Worm (Caenorhabditis elegans) whole organism, mixed stage, embryonic: ENCODE measurements around the gene cbn-1.
A peak's percentile ranks its signal among the peaks of the same experiment; 100 is the strongest.

Experiments
- M03D4.4 ChIP-seq: sonication (generic microtip); optimal IDR thresholded peaks from 2 replicates; lab custom pipeline; 2017; ENCODE audit warnings: mild to moderate bottlenecking, missing genetic modification characterization, missing compliant biosample characterization
- bed-3 ChIP-seq: fragments of 200-800 bp; sonication (Bioruptor generic); optimal IDR thresholded peaks from 3 replicates; lab custom pipeline; 2018; ENCODE audit warnings: mild to moderate bottlenecking, missing genetic modification characterization, moderate library complexity, missing compliant biosample characterization
- blmp-1 ChIP-seq: fragments of 150-350 bp; optimal IDR thresholded peaks from 2 replicates; lab custom pipeline; 2014; ENCODE audit warnings: missing biosample characterization, missing genetic modification characterization
- ceh-39 ChIP-seq: fragments of 150-350 bp; optimal IDR thresholded peaks from 2 replicates; lab custom pipeline; 2014; ENCODE audit warnings: missing biosample characterization, missing genetic modification characterization
- ceh-43 ChIP-seq: fragments of 200-800 bp; sonication (Bioruptor generic); optimal IDR thresholded peaks from 2 replicates; lab custom pipeline; 2018; ENCODE audit warnings: mild to moderate bottlenecking, missing genetic modification characterization, moderate library complexity, missing compliant biosample characterization
- ceh-83 ChIP-seq: fragments of 200-800 bp; sonication (Bioruptor generic); optimal IDR thresholded peaks from 2 replicates; lab custom pipeline; 2018; ENCODE audit warnings: mild to moderate bottlenecking, missing genetic modification characterization, missing compliant biosample characterization
- ces-1 ChIP-seq: fragments of 150-350 bp; optimal IDR thresholded peaks from 2 replicates; lab custom pipeline; 2014; ENCODE audit warnings: missing biosample characterization, missing genetic modification reagents, missing genetic modification characterization
- cnd-1 ChIP-seq: fragments of 200-800 bp; sonication (Bioruptor generic); optimal IDR thresholded peaks from 2 replicates; lab custom pipeline; 2018; ENCODE audit warnings: mild to moderate bottlenecking, missing genetic modification characterization, missing compliant biosample characterization
- drap-1 ChIP-seq: fragments of 200-800 bp; sonication (Bioruptor generic); optimal IDR thresholded peaks from 3 replicates; lab custom pipeline; 2018; ENCODE audit warnings: mild to moderate bottlenecking, missing genetic modification characterization, missing compliant biosample characterization
- elt-1 ChIP-seq: sonication (generic microtip); optimal IDR thresholded peaks from 2 replicates; lab custom pipeline; 2017; ENCODE audit warnings: missing genetic modification characterization, mild to moderate bottlenecking, missing compliant biosample characterization, antibody characterized with exemption, moderate library complexity, borderline replicate concordance; ENCODE audit not compliant: insufficient read depth
- elt-3 ChIP-seq: fragments of 150-350 bp; optimal IDR thresholded peaks from 2 replicates; lab custom pipeline; 2014; ENCODE audit warnings: missing biosample characterization, missing genetic modification characterization
- flh-1 ChIP-seq: fragments of 200-800 bp; sonication (Bioruptor generic); optimal IDR thresholded peaks from 2 replicates; lab custom pipeline; 2018; ENCODE audit warnings: mild to moderate bottlenecking, missing genetic modification characterization, moderate library complexity, missing compliant biosample characterization
- ham-2 ChIP-seq: fragments of 200-800 bp; sonication (Bioruptor generic); optimal IDR thresholded peaks from 2 replicates; lab custom pipeline; 2018; ENCODE audit warnings: mild to moderate bottlenecking, missing genetic modification characterization, missing compliant biosample characterization
- hlh-1 ChIP-seq: fragments of 150-350 bp; optimal IDR thresholded peaks from 2 replicates; lab custom pipeline; 2014; ENCODE audit warnings: missing biosample characterization, missing genetic modification reagents, missing genetic modification characterization
- lin-13 ChIP-seq: fragments of 150-350 bp; optimal IDR thresholded peaks from 2 replicates; lab custom pipeline; 2014; ENCODE audit warnings: missing biosample characterization, missing genetic modification characterization
- lin-32 ChIP-seq: fragments of 200-800 bp; sonication (Bioruptor generic); optimal IDR thresholded peaks from 2 replicates; lab custom pipeline; 2018; ENCODE audit warnings: mild to moderate bottlenecking, missing genetic modification characterization, missing compliant biosample characterization
- lsy-2 ChIP-seq: fragments of 150-350 bp; optimal IDR thresholded peaks from 2 replicates; lab custom pipeline; 2014; ENCODE audit warnings: missing biosample characterization, missing genetic modification characterization
- mab-5 ChIP-seq: fragments of 150-350 bp; optimal IDR thresholded peaks from 2 replicates; lab custom pipeline; 2014; ENCODE audit warnings: missing biosample characterization, missing genetic modification characterization
- mep-1 ChIP-seq: fragments of 150-350 bp; optimal IDR thresholded peaks from 2 replicates; lab custom pipeline; 2017; ENCODE audit warnings: missing biosample characterization, missing genetic modification reagents, missing genetic modification characterization, inconsistent platforms
- mls-2 ChIP-seq: sonication (generic microtip); optimal IDR thresholded peaks from 2 replicates; lab custom pipeline; 2016; ENCODE audit warnings: mild to moderate bottlenecking, missing genetic modification characterization, moderate library complexity, missing compliant biosample characterization
- nhr-237 ChIP-seq: fragments of 150-350 bp; optimal IDR thresholded peaks from 2 replicates; lab custom pipeline; 2014; ENCODE audit warnings: missing biosample characterization, missing genetic modification characterization
- pha-4 ChIP-seq: fragments of 150-350 bp; optimal IDR thresholded peaks from 2 replicates; lab custom pipeline; 2018; ENCODE audit warnings: missing biosample characterization, missing genetic modification reagents, missing genetic modification characterization
- snpc-4 ChIP-seq: fragments of 150-350 bp; optimal IDR thresholded peaks from 2 replicates; lab custom pipeline; 2014; ENCODE audit warnings: missing biosample characterization, missing genetic modification characterization
- sptf-1 ChIP-seq: sonication (generic microtip); optimal IDR thresholded peaks from 2 replicates; lab custom pipeline; 2017; ENCODE audit warnings: mild to moderate bottlenecking, missing genetic modification characterization, moderate library complexity, missing compliant biosample characterization
- tbx-8 ChIP-seq: fragments of 200-800 bp; sonication (Bioruptor generic); optimal IDR thresholded peaks from 2 replicates; lab custom pipeline; 2018; ENCODE audit warnings: mild to moderate bottlenecking, missing genetic modification characterization, moderate library complexity, missing compliant biosample characterization
- unc-120 ChIP-seq: sonication (generic microtip); optimal IDR thresholded peaks from 2 replicates; lab custom pipeline; 2017; ENCODE audit warnings: missing genetic modification characterization, missing compliant biosample characterization; ENCODE audit not compliant: poor library complexity, severe bottlenecking
- unc-39 ChIP-seq: fragments of 150-350 bp; optimal IDR thresholded peaks from 2 replicates; lab custom pipeline; 2014; ENCODE audit warnings: missing biosample characterization, missing genetic modification characterization
- unc-62 ChIP-seq: fragments of 150-350 bp; optimal IDR thresholded peaks from 2 replicates; lab custom pipeline; 2014; ENCODE audit warnings: missing biosample characterization, missing genetic modification reagents, missing genetic modification characterization
- zip-8 ChIP-seq: fragments of 150-350 bp; optimal IDR thresholded peaks from 2 replicates; lab custom pipeline; 2014; ENCODE audit warnings: missing biosample characterization, missing genetic modification characterization

The cbn-1 gene

DNA sequence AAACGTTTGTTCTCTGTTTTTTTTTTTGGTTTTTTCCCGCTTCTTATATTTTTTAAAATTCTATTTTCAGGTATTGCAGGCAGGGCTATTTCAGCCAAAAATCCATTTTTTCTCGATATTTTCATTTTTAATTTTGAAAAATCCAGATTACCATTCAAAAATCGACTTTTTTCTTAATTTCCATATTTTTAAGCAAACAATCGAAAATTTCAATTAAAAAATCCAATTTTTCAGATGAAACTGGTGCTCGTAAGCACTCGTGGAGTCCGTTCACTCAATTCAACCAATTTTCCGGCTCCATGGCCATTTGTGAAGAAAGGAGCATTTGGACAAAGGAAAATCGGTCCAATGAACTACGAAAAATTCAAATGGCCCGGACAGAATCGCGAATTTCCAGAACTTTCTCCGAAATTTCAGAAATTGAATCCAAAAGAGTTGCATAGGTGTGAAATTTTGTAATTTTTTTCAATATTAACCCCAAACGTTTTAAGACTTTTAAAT is 43.6 kb downstream of the cbn-1 start, which contains the start of gene mrpl-41:
Gene mrpl-41 (plus strand): TSS at position 235 of the 501 bp plus-strand sequence.
- no peak for TF ChIP-seq mls-2
- no peak for TF ChIP-seq ces-1 (GFP tag; lab: Kevin White, UChicago)
- TF ChIP-seq nhr-237 (tag; lab: Kevin White, UChicago): no peak
- TF ChIP-seq unc-39: no peak
- no peak for TF ChIP-seq pha-4 (tag; lab: Kevin White, UChicago)

DNA sequence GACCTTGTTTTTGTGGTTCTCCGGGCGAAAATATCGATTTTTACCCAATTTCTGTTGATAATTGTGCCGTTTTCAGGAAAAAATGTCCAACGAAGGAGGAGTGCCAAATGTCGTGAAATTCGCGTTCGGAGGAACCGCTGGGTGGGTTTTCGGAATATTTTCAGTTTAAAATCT is 45.9 kb downstream of the cbn-1 start, which contains the start of gene misc-1:
Gene misc-1 (plus strand): TSS at position 75 of the 174 bp plus-strand sequence.
- no peak for TF ChIP-seq ceh-39
- TF ChIP-seq ham-2: no peak
- no peak for TF ChIP-seq hlh-1 (tag; lab: Kevin White, UChicago)
- TF ChIP-seq M03D4.4: no peak
- no peak for TF ChIP-seq cnd-1 (tag; lab: Kevin White, UChicago)
- TF ChIP-seq tbx-8 (GFP tag; lab: Kevin White, UChicago): no peak
- no peak for TF ChIP-seq pha-4 (tag; lab: Kevin White, UChicago)
- TF ChIP-seq blmp-1 (tag; lab: Kevin White, UChicago): no peak
- TF ChIP-seq nhr-237 (tag; lab: Kevin White, UChicago): no peak
- TF ChIP-seq unc-39: no peak
- TF ChIP-seq mls-2: no peak
- TF ChIP-seq ceh-43 (GFP tag; lab: Kevin White, UChicago): no peak
- no peak for TF ChIP-seq drap-1 (GFP tag; lab: Kevin White, UChicago)

- TF ChIP-seq lsy-2 (tag; lab: Kevin White, UChicago) (peak; percentile 73), sptf-1 (tag; lab: Kevin White, UChicago) (peak; percentile 8), mab-5 (no peak), elt-3 (tag; lab: Kevin White, UChicago) (no peak), ceh-39 (peak; percentile 0), bed-3 (GFP tag; lab: Kevin White, UChicago) (no peak), hlh-1 (tag; lab: Kevin White, UChicago) (peak; percentile 26), mep-1 (tag; lab: Kevin White, UChicago) (peak; percentile 89), ces-1 (GFP tag; lab: Kevin White, UChicago) (peak; percentile 81), blmp-1 (tag; lab: Kevin White, UChicago) (no peak), nhr-237 (tag; lab: Kevin White, UChicago) (peak; percentile 78), snpc-4 (no peak), lin-13 (tag; lab: Kevin White, UChicago) (peak; percentile 77), ceh-83 (GFP tag; lab: Kevin White, UChicago) (no peak), pha-4 (tag; lab: Kevin White, UChicago) (peak; percentile 76)
Measured at ce11 chrII:285627-286550, 46.4 kb downstream of the cbn-1 start, which contains the start of gene B0432.10. B0432.10 (minus strand) TSS chrII:286275.

ce11 chrII:283594-283993 is 48.7 kb downstream of the cbn-1 start, which contains the start of gene B0432.9:
B0432.9 (minus strand) TSS chrII:283694.
- no peak for TF ChIP-seq mep-1 (tag; lab: Kevin White, UChicago)
- TF ChIP-seq nhr-237 (tag; lab: Kevin White, UChicago): no peak
- no peak for TF ChIP-seq elt-3 (tag; lab: Kevin White, UChicago)
- TF ChIP-seq M03D4.4: no peak
- no peak for TF ChIP-seq ceh-43 (GFP tag; lab: Kevin White, UChicago)
- no peak for TF ChIP-seq mab-5
- no peak for TF ChIP-seq lin-13 (tag; lab: Kevin White, UChicago)
- TF ChIP-seq elt-1 (tag; lab: Kevin White, UChicago): no peak
- no peak for TF ChIP-seq mls-2
- no peak for TF ChIP-seq flh-1 (GFP tag; lab: Kevin White, UChicago)
- TF ChIP-seq ces-1 (GFP tag; lab: Kevin White, UChicago): no peak
- TF ChIP-seq unc-62: no peak
- TF ChIP-seq bed-3 (GFP tag; lab: Kevin White, UChicago): no peak
- TF ChIP-seq unc-120: no peak
- TF ChIP-seq lin-32 (GFP tag; lab: Kevin White, UChicago): no peak
- no peak for TF ChIP-seq zip-8 (tag; lab: Kevin White, UChicago)
- TF ChIP-seq ceh-83 (GFP tag; lab: Kevin White, UChicago): no peak
- no peak for TF ChIP-seq ceh-39
- TF ChIP-seq unc-39: no peak
